Fruit fly (Drosophila melanogaster): ENCODE results near the gene CG4325.

DNA sequence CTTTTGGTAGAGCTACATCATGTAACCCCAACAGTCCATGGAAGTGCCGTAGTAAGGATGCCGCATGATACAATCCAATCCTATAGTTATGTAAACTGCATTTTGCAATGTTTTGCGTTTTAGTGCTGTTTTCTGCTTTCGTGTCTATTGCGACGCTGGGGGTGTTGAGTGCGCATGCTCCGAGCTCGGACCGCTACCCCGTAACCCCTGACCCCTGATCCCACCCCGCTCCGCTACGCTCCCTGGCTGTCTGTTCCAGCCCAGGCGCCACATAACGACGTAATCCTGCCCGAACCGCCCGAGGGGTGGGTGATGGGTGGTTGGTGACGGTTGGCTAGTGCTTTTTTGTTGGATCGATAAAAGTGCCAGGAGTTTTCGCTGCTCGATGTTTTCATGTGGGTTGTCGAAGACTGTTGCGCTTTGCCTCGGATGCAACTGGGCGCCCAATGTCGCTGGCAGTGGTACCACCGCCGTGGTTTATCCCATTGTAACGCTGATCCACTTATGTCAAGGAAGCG, 38.3 kb upstream of the CG4325 start:
- TF ChIP-seq EcR (GFP tag; optimal IDR thresholded peaks at IDR 0.05): no peak
- no peak for TF ChIP-seq gl (tag; optimal IDR thresholded peaks at IDR 0.05)
- no peak for TF ChIP-seq CG17806 (tag; optimal IDR thresholded peaks at IDR 0.05)
- TF ChIP-seq CG13204 (GFP tag; optimal IDR thresholded peaks at IDR 0.05): no peak
- TF ChIP-seq fd96Ca (GFP tag; IDR thresholded peaks at IDR 0.05): no peak
- no peak for TF ChIP-seq Pif1A (GFP tag; optimal IDR thresholded peaks at IDR 0.05)
- TF ChIP-seq CG8159 (tag; optimal IDR thresholded peaks at IDR 0.05): no peak
- no peak for TF ChIP-seq CG4496 (GFP tag; IDR thresholded peaks at IDR 0.05)
- TF ChIP-seq CG34367 (tag; optimal IDR thresholded peaks at IDR 0.05): no peak
- no peak for TF ChIP-seq D1 (tag; optimal IDR thresholded peaks at IDR 0.05)
- TF ChIP-seq rn (GFP tag; IDR thresholded peaks at IDR 0.05): no peak
- no peak for TF ChIP-seq CG12605 (GFP tag; IDR thresholded peaks at IDR 0.05)
- TF ChIP-seq Ets98B (GFP tag; IDR thresholded peaks at IDR 0.05): no peak
- TF ChIP-seq CG8301 (tag; optimal IDR thresholded peaks at IDR 0.05): no peak

Measured in whole organism, pupa.